Fruit fly (Drosophila melanogaster) whole organism, prepupa: Measurements from ENCODE around the gene CG8202.

Source experiments
- Blimp-1 ChIP-seq: fragments of 200-800 bp; sonication (Bioruptor generic); optimal IDR thresholded peaks from 3 replicates; lab custom pipeline; 2017; ENCODE audit warnings: missing biosample characterization, missing genetic modification characterization, mild to moderate bottlenecking, moderate library complexity, missing genetic modification reagents
- CG10669 ChIP-seq: fragments of 200-800 bp; sonication (Bioruptor generic); optimal IDR thresholded peaks from 3 replicates; lab custom pipeline; 2018; ENCODE audit warnings: missing biosample characterization, mild to moderate bottlenecking, missing genetic modification characterization, moderate library complexity
- CG11294 ChIP-seq: fragments of 200-800 bp; sonication (Bioruptor generic); IDR thresholded peaks from 2 replicates; pipeline ENCODE4 v1.3.6; 2022; ENCODE audit warnings: missing biosample characterization, missing genetic modification characterization
- CG11762 ChIP-seq: fragments of 200-800 bp; sonication (Bioruptor generic); optimal IDR thresholded peaks from 3 replicates; lab custom pipeline; 2016; ENCODE audit warnings: missing biosample characterization, missing genetic modification characterization; ENCODE audit not compliant: insufficient read depth
- CG11902 ChIP-seq: fragments of 200-800 bp; sonication (Bioruptor generic); optimal IDR thresholded peaks from 3 replicates; lab custom pipeline; 2016; ENCODE audit warnings: missing biosample characterization, missing genetic modification characterization
- CG15336 ChIP-seq: fragments of 200-800 bp; sonication (Bioruptor generic); IDR thresholded peaks from 2 replicates; pipeline ENCODE4 v1.3.6; 2022; ENCODE audit warnings: missing biosample characterization, missing genetic modification characterization
- CG1621 ChIP-seq: fragments of 200-800 bp; sonication (Bioruptor generic); optimal IDR thresholded peaks from 3 replicates; lab custom pipeline; 2018; ENCODE audit warnings: missing biosample characterization, mild to moderate bottlenecking, missing genetic modification characterization
- CG16779 ChIP-seq: fragments of 200-800 bp; sonication (Bioruptor generic); optimal IDR thresholded peaks from 3 replicates; lab custom pipeline; 2017; ENCODE audit warnings: missing biosample characterization, mild to moderate bottlenecking, missing genetic modification characterization
- CG3032 ChIP-seq: fragments of 200-800 bp; optimal IDR thresholded peaks from 2 replicates; lab custom pipeline; 2019; ENCODE audit warnings: missing biosample characterization, mild to moderate bottlenecking, missing genetic modification characterization, moderate library complexity
- CG32006 ChIP-seq: fragments of 200-800 bp; sonication (Bioruptor generic); optimal IDR thresholded peaks from 3 replicates; lab custom pipeline; 2017; ENCODE audit warnings: missing biosample characterization, mild to moderate bottlenecking, missing genetic modification characterization
- CG34406 ChIP-seq: fragments of 200-800 bp; sonication (Bioruptor generic); optimal IDR thresholded peaks from 3 replicates; lab custom pipeline; 2016; ENCODE audit warnings: missing biosample characterization, missing genetic modification characterization
- CG3919 ChIP-seq: fragments of 200-800 bp; sonication (Bioruptor generic); optimal IDR thresholded peaks from 3 replicates; lab custom pipeline; 2016; ENCODE audit warnings: missing biosample characterization, missing genetic modification characterization
- CG4318 ChIP-seq: fragments of 200-800 bp; sonication (Bioruptor generic); optimal IDR thresholded peaks from 3 replicates; lab custom pipeline; 2017; ENCODE audit warnings: missing biosample characterization, mild to moderate bottlenecking, missing genetic modification characterization
- CG6163 ChIP-seq: fragments of 200-800 bp; sonication (Bioruptor generic); IDR thresholded peaks from 3 replicates; pipeline ENCODE4 v1.3.6; 2022; ENCODE audit warnings: missing biosample characterization, missing genetic modification characterization
- CG6276 ChIP-seq: fragments of 200-800 bp; sonication (Bioruptor generic); optimal IDR thresholded peaks from 2 replicates; lab custom pipeline; 2017; ENCODE audit warnings: missing biosample characterization, mild to moderate bottlenecking, missing genetic modification characterization
- CG6808 ChIP-seq: fragments of 200-800 bp; sonication (Bioruptor generic); optimal IDR thresholded peaks from 3 replicates; lab custom pipeline; 2017; ENCODE audit warnings: missing biosample characterization, missing genetic modification characterization, mild to moderate bottlenecking, moderate library complexity, missing genetic modification reagents
- CG6854 ChIP-seq: fragments of 200-800 bp; sonication (Bioruptor generic); optimal IDR thresholded peaks from 2 replicates; lab custom pipeline; 2017; ENCODE audit warnings: missing biosample characterization, mild to moderate bottlenecking, missing genetic modification characterization
- CG7368 ChIP-seq: fragments of 200-800 bp; sonication (Bioruptor generic); optimal IDR thresholded peaks from 3 replicates; lab custom pipeline; 2016; ENCODE audit warnings: missing biosample characterization, missing genetic modification characterization
- CG8119 ChIP-seq: fragments of 200-800 bp; sonication (Bioruptor generic); IDR thresholded peaks from 3 replicates; pipeline ENCODE4 v1.3.6; 2022; ENCODE audit warnings: missing biosample characterization, missing genetic modification characterization
- CG8319 ChIP-seq: fragments of 200-800 bp; sonication (Bioruptor generic); optimal IDR thresholded peaks from 3 replicates; lab custom pipeline; 2016; ENCODE audit warnings: missing biosample characterization, missing genetic modification characterization
- CG8632 ChIP-seq: fragments of 200-800 bp; sonication (Bioruptor generic); optimal IDR thresholded peaks from 3 replicates; lab custom pipeline; 2016; ENCODE audit warnings: missing biosample characterization, missing genetic modification characterization
- CG9139 ChIP-seq: fragments of 200-800 bp; sonication (Bioruptor generic); optimal IDR thresholded peaks from 3 replicates; lab custom pipeline; 2017; ENCODE audit warnings: missing biosample characterization, mild to moderate bottlenecking, missing genetic modification characterization
- Eip75B ChIP-seq: fragments of 200-800 bp; sonication (Bioruptor generic); optimal IDR thresholded peaks from 3 replicates; lab custom pipeline; 2016; ENCODE audit warnings: missing biosample characterization, missing genetic modification characterization
- Eip78C ChIP-seq: fragments of 200-800 bp; sonication (Bioruptor generic); peaks from one replicate; lab custom pipeline; 2016; ENCODE audit warnings: missing biosample characterization, missing genetic modification characterization
- Eip93F ChIP-seq: fragments of 200-800 bp; sonication (Bioruptor generic); optimal IDR thresholded peaks from 2 replicates; lab custom pipeline; 2016; ENCODE audit warnings: missing biosample characterization, mild to moderate bottlenecking, missing genetic modification characterization
- Ets96B ChIP-seq: fragments of 200-800 bp; optimal IDR thresholded peaks from 2 replicates; lab custom pipeline; 2019; ENCODE audit warnings: missing biosample characterization, mild to moderate bottlenecking, missing genetic modification characterization, moderate library complexity
- Gug ChIP-seq: fragments of 200-800 bp; sonication (Bioruptor generic); IDR thresholded peaks from 2 replicates; pipeline ENCODE4 v1.3.6; 2022; ENCODE audit warnings: missing biosample characterization, missing genetic modification characterization
- Hr38 ChIP-seq: sonication (Bioruptor generic); optimal IDR thresholded peaks from 2 replicates; lab custom pipeline; 2016; ENCODE audit warnings: missing biosample characterization, missing genetic modification characterization
- Hr39 ChIP-seq: fragments of 200-800 bp; sonication (Bioruptor generic); optimal IDR thresholded peaks from 2 replicates; lab custom pipeline; 2016; ENCODE audit warnings: missing biosample characterization, missing genetic modification characterization
- Lpt ChIP-seq: fragments of 200-800 bp; sonication (Bioruptor generic); optimal IDR thresholded peaks from 3 replicates; lab custom pipeline; 2016; ENCODE audit warnings: missing biosample characterization, missing genetic modification characterization
- Met ChIP-seq: fragments of 200-800 bp; sonication (Bioruptor generic); optimal IDR thresholded peaks from 3 replicates; lab custom pipeline; 2016; ENCODE audit warnings: missing biosample characterization, missing genetic modification characterization
- Smox ChIP-seq: fragments of 200-800 bp; sonication (Bioruptor generic); optimal IDR thresholded peaks from 3 replicates; lab custom pipeline; 2016; ENCODE audit warnings: missing biosample characterization, missing genetic modification characterization
- Sox102F ChIP-seq: fragments of 200-800 bp; sonication (Bioruptor generic); optimal IDR thresholded peaks from 2 replicates; lab custom pipeline; 2016; ENCODE audit warnings: missing biosample characterization, mild to moderate bottlenecking, missing genetic modification characterization
- Sox15 ChIP-seq: fragments of 200-800 bp; sonication (Bioruptor generic); optimal IDR thresholded peaks from 3 replicates; lab custom pipeline; 2016; ENCODE audit warnings: missing biosample characterization, missing genetic modification characterization
- achi ChIP-seq: fragments of 200-800 bp; sonication (Bioruptor generic); optimal IDR thresholded peaks from 3 replicates; lab custom pipeline; 2016; ENCODE audit warnings: missing biosample characterization, missing genetic modification characterization
- acj6 ChIP-seq: fragments of 200-800 bp; sonication (Bioruptor generic); optimal IDR thresholded peaks from 3 replicates; lab custom pipeline; 2016; ENCODE audit warnings: missing biosample characterization, missing genetic modification characterization
- cyc ChIP-seq: fragments of 200-800 bp; sonication (Bioruptor generic); optimal IDR thresholded peaks from 3 replicates; lab custom pipeline; 2016; ENCODE audit warnings: missing biosample characterization, missing genetic modification characterization
- dac ChIP-seq: fragments of 200-800 bp; sonication (Bioruptor generic); optimal IDR thresholded peaks from 2 replicates; lab custom pipeline; 2017; ENCODE audit warnings: missing biosample characterization, mild to moderate bottlenecking, missing genetic modification characterization
- dsx ChIP-seq: fragments of 200-800 bp; optimal IDR thresholded peaks from 3 replicates; lab custom pipeline; 2019; ENCODE audit warnings: missing biosample characterization, mild to moderate bottlenecking, missing genetic modification characterization, moderate library complexity; ENCODE audit not compliant: poor library complexity, severe bottlenecking
- eg ChIP-seq: fragments of 200-800 bp; sonication (Bioruptor generic); IDR thresholded peaks from 3 replicates; pipeline ENCODE4 v1.3.6; 2022; ENCODE audit warnings: missing biosample characterization, missing genetic modification characterization
- esn ChIP-seq: fragments of 200-800 bp; sonication (Bioruptor generic); optimal IDR thresholded peaks from 2 replicates; lab custom pipeline; 2016; ENCODE audit warnings: missing biosample characterization, mild to moderate bottlenecking, missing genetic modification characterization, moderate library complexity
- fd85E ChIP-seq: fragments of 200-800 bp; sonication (Bioruptor generic); optimal IDR thresholded peaks from 3 replicates; lab custom pipeline; 2016; ENCODE audit warnings: missing biosample characterization, missing genetic modification characterization
- fkh ChIP-seq: fragments of 200-800 bp; sonication (Bioruptor generic); optimal IDR thresholded peaks from 3 replicates; lab custom pipeline; 2017; ENCODE audit warnings: missing biosample characterization, mild to moderate bottlenecking, missing genetic modification characterization, moderate library complexity
- lz ChIP-seq: fragments of 200-800 bp; sonication (Bioruptor generic); optimal IDR thresholded peaks from 3 replicates; lab custom pipeline; 2016; ENCODE audit warnings: missing biosample characterization, missing genetic modification characterization
- net ChIP-seq: fragments of 200-800 bp; sonication (Bioruptor generic); optimal IDR thresholded peaks from 3 replicates; lab custom pipeline; 2016; ENCODE audit warnings: missing biosample characterization, missing genetic modification characterization
- salr ChIP-seq, 2 experiments: fragments of 200-800 bp; sonication (Bioruptor generic); optimal IDR thresholded peaks; 3 replicates each; lab custom pipeline; 2016 to 2018; ENCODE audit warnings: missing biosample characterization in 2 of 2, missing genetic modification characterization in 2 of 2, mild to moderate bottlenecking in 1 of 2
- spab ChIP-seq: fragments of 200-800 bp; sonication (Bioruptor generic); optimal IDR thresholded peaks from 2 replicates; lab custom pipeline; 2017; ENCODE audit warnings: missing biosample characterization, mild to moderate bottlenecking, missing genetic modification characterization, missing genetic modification reagents
- ss ChIP-seq, 2 experiments: fragments of 200-800 bp; sonication (Bioruptor generic); optimal IDR thresholded peaks; 2 replicates in 1 of 2; 3 replicates in 1 of 2; lab custom pipeline; 2017 to 2018; ENCODE audit warnings: mild to moderate bottlenecking in 2 of 2, missing biosample characterization in 2 of 2, missing genetic modification characterization in 2 of 2, moderate library complexity in 1 of 2
- svp ChIP-seq: fragments of 200-800 bp; sonication (Bioruptor generic); peaks from one replicate; lab custom pipeline; 2016; ENCODE audit warnings: missing biosample characterization, missing genetic modification characterization
- topi ChIP-seq: fragments of 200-800 bp; sonication (Bioruptor generic); optimal IDR thresholded peaks from 3 replicates; lab custom pipeline; 2016; ENCODE audit warnings: missing biosample characterization, missing genetic modification characterization
- vri ChIP-seq: fragments of 200-800 bp; sonication (Bioruptor generic); optimal IDR thresholded peaks from 3 replicates; lab custom pipeline; 2016; ENCODE audit warnings: missing biosample characterization, mild to moderate bottlenecking, missing genetic modification characterization

Gene CG8202

dm6 chr3R:8731597-8732263 is at the start of gene CG8202, which contains the start of gene M1BP:
TSS of gene CG8202 (plus strand) at chr3R:8732091.
TSS of gene M1BP (minus strand) at chr3R:8731698.
- no peak for TF ChIP-seq CG6808 (GFP tag; lab: Kevin White, UChicago)
- no peak for TF ChIP-seq Eip75B (GFP tag; lab: Kevin White, UChicago)
- peak; percentile 91 for TF ChIP-seq CG8632 (GFP tag; lab: Kevin White, UChicago)
- TF ChIP-seq Blimp-1 (GFP tag; lab: Kevin White, UChicago): peak; percentile 77
- TF ChIP-seq lz (GFP tag; lab: Kevin White, UChicago): peak; percentile 81
- TF ChIP-seq CG32006 (GFP tag; lab: Kevin White, UChicago): peak; percentile 93
- peak; percentile 81 for TF ChIP-seq Sox15 (GFP tag; lab: Kevin White, UChicago)
- peak; percentile 72 for TF ChIP-seq cyc (GFP tag; lab: Kevin White, UChicago)
- peak; percentile 54 for TF ChIP-seq vri (GFP tag; lab: Kevin White, UChicago)
- peak; percentile 84 for TF ChIP-seq acj6
- TF ChIP-seq CG11762: peak; percentile 96
- peak; percentile 74 for TF ChIP-seq CG10669 (GFP tag; lab: Kevin White, UChicago)
- TF ChIP-seq Smox: no peak
- 0 out of 2 replicates have a peak, but pooled peaks have one; percentile 30 for TF ChIP-seq Gug (GFP tag; lab: Robert Waterston, UW)
- TF ChIP-seq fkh (GFP tag; lab: Kevin White, UChicago): peak; percentile 67
- TF ChIP-seq ss (GFP tag; optimal IDR thresholded peaks at IDR 0.05; lab: Kevin White, UChicago): no peak
- peak; percentile 91 for TF ChIP-seq esn (GFP tag; lab: Kevin White, UChicago)
- TF ChIP-seq Ets96B (tag; lab: Kevin White, UChicago): peak; percentile 86
- no peak; the same call in 1 of the 3 replicates for TF ChIP-seq CG8119 (GFP tag; lab: Robert Waterston, UW)
- TF ChIP-seq CG34406 (GFP tag; lab: Kevin White, UChicago): peak; percentile 92
- TF ChIP-seq CG7368 (GFP tag; lab: Kevin White, UChicago): peak; percentile 79
- peak; percentile 86 for TF ChIP-seq CG3919 (GFP tag; lab: Kevin White, UChicago)
- peak; percentile 76 for TF ChIP-seq topi (GFP tag; lab: Kevin White, UChicago)
- peak; percentile 94 for TF ChIP-seq achi
- TF ChIP-seq salr (GFP tag; optimal IDR thresholded peaks at IDR 0.05; lab: Kevin White, UChicago): peak in 1 of 2 experiments; percentile 43
- TF ChIP-seq CG16779: no peak
- TF ChIP-seq fd85E (GFP tag; lab: Kevin White, UChicago): no peak
- peak; percentile 91 for TF ChIP-seq CG3032 (tag; lab: Kevin White, UChicago)
- no peak for TF ChIP-seq net (GFP tag; lab: Kevin White, UChicago)
- no peak for TF ChIP-seq CG4318 (GFP tag; lab: Kevin White, UChicago)
- peak; percentile 69 for TF ChIP-seq CG15336 (GFP tag; lab: Robert Waterston, UW)
- TF ChIP-seq CG11902: peak; percentile 82
- peak; percentile 83 for TF ChIP-seq dsx
- TF ChIP-seq CG1621: no peak
- peak; percentile 73 for TF ChIP-seq Lpt (GFP tag; lab: Kevin White, UChicago)
- TF ChIP-seq CG8319 (GFP tag; lab: Kevin White, UChicago): peak; percentile 79
- TF ChIP-seq spab: peak; percentile 73
- no peak for TF ChIP-seq CG9139
- peak; percentile 77 for TF ChIP-seq Hr39
- TF ChIP-seq Hr38 (GFP tag; lab: Kevin White, UChicago): no peak
- peak; percentile 75 for TF ChIP-seq CG6854 (GFP tag; lab: Kevin White, UChicago)
- no peak; the same call in 2 of the 3 replicates for TF ChIP-seq eg (GFP tag; lab: Robert Waterston, UW)
- no peak for TF ChIP-seq Met
- TF ChIP-seq CG11294: peak; percentile 54; the same call in 1 of the 2 replicates
- peak; percentile 56 for TF ChIP-seq dac
- no peak for TF ChIP-seq svp
- no peak for TF ChIP-seq CG6276 (GFP tag; lab: Kevin White, UChicago)
- TF ChIP-seq Sox102F (GFP tag; lab: Kevin White, UChicago): no peak
- TF ChIP-seq Eip78C (GFP tag; lab: Kevin White, UChicago): no peak
- TF ChIP-seq CG6163 (GFP tag; lab: Robert Waterston, UW): no peak; the same call in 2 of the 3 replicates
- TF ChIP-seq Eip93F (GFP tag; lab: Kevin White, UChicago): peak; percentile 44
